Worm (Caenorhabditis elegans) whole organism, L1 larva: ENCODE results near the gene W01B6.4.
A peak's percentile ranks its signal among the peaks of the same experiment; 100 is the strongest.

Experiments used
- C34B4.2 ChIP-seq: sonication (generic microtip); optimal IDR thresholded peaks from 2 replicates; lab custom pipeline; 2017; ENCODE audit warnings: mild to moderate bottlenecking, missing genetic modification characterization, missing compliant biosample characterization
- F16B12.6 ChIP-seq: fragments of 150-350 bp; optimal IDR thresholded peaks from 2 replicates; lab custom pipeline; 2014; ENCODE audit warnings: missing biosample characterization, missing genetic modification characterization
- alr-1 ChIP-seq: fragments of 200-800 bp; sonication (Bioruptor generic); optimal IDR thresholded peaks from 2 replicates; lab custom pipeline; 2018; ENCODE audit warnings: borderline replicate concordance, mild to moderate bottlenecking, missing genetic modification characterization, missing compliant biosample characterization
- ama-1 ChIP-seq: fragments of 150-350 bp; optimal IDR thresholded peaks from 2 replicates; lab custom pipeline; 2014
- blmp-1 ChIP-seq: fragments of 150-350 bp; optimal IDR thresholded peaks from 2 replicates; lab custom pipeline; 2014; ENCODE audit warnings: missing biosample characterization, missing genetic modification characterization
- ceh-63 ChIP-seq: fragments of 200-800 bp; sonication (Bioruptor generic); optimal IDR thresholded peaks from 2 replicates; lab custom pipeline; 2018; ENCODE audit warnings: mild to moderate bottlenecking, missing genetic modification characterization, missing compliant biosample characterization
- ces-1 ChIP-seq: fragments of 150-350 bp; optimal IDR thresholded peaks from 2 replicates; lab custom pipeline; 2014; ENCODE audit warnings: missing biosample characterization, missing genetic modification reagents, missing genetic modification characterization
- dpl-1 ChIP-seq, 3 experiments: fragments of 150-350 bp in 2 of 3; sonication (generic microtip) in 1 of 3; optimal IDR thresholded peaks; 2 replicates each; lab custom pipeline; 2014 to 2017; ENCODE audit warnings: missing biosample characterization in 3 of 3, missing genetic modification characterization in 3 of 3, missing genetic modification reagents in 3 of 3
- dsc-1 ChIP-seq: sonication (generic microtip); optimal IDR thresholded peaks from 2 replicates; lab custom pipeline; 2016; ENCODE audit warnings: mild to moderate bottlenecking, missing genetic modification characterization, missing compliant biosample characterization
- efl-1 ChIP-seq, 4 experiments: fragments of 150-350 bp; optimal IDR thresholded peaks in 3 of 4; peaks in 1 of 4; 1 replicate in 1 of 4; 2 replicates in 3 of 4; lab custom pipeline; 2014; ENCODE audit warnings: missing biosample characterization in 2 of 4, missing genetic modification characterization in 2 of 4, missing genetic modification reagents in 2 of 4
- egl-27 ChIP-seq, 2 experiments: fragments of 150-350 bp in 1 of 2; sonication (generic microtip); optimal IDR thresholded peaks; 3 replicates each; lab custom pipeline; 2017 to 2018; ENCODE audit warnings: missing biosample characterization in 2 of 2, missing genetic modification characterization in 2 of 2, missing genetic modification reagents in 2 of 2
- fkh-4 ChIP-seq: sonication (generic microtip); optimal IDR thresholded peaks from 2 replicates; lab custom pipeline; 2016; ENCODE audit warnings: missing compliant biosample characterization, missing genetic modification characterization, borderline replicate concordance
- hlh-4 ChIP-seq: sonication (generic microtip); optimal IDR thresholded peaks from 2 replicates; lab custom pipeline; 2016; ENCODE audit warnings: mild to moderate bottlenecking, missing genetic modification characterization, missing compliant biosample characterization
- isw-1 ChIP-seq: fragments of 200-800 bp; sonication (Bioruptor generic); IDR thresholded peaks from 2 replicates; pipeline ENCODE4 v1.3.6; 2022; ENCODE audit warnings: missing genetic modification characterization, missing compliant biosample characterization
- lin-13 ChIP-seq: fragments of 150-350 bp; optimal IDR thresholded peaks from 2 replicates; lab custom pipeline; 2014; ENCODE audit warnings: missing biosample characterization, missing genetic modification reagents, missing genetic modification characterization
- lin-14 ChIP-seq: fragments of 200-800 bp; sonication (Bioruptor generic); optimal IDR thresholded peaks from 2 replicates; lab custom pipeline; 2018; ENCODE audit warnings: mild to moderate bottlenecking, missing genetic modification characterization, moderate library complexity, missing compliant biosample characterization
- lin-15B ChIP-seq: fragments of 150-350 bp; sonication (generic microtip); optimal IDR thresholded peaks from 3 replicates; lab custom pipeline; 2014; ENCODE audit warnings: missing biosample characterization, missing genetic modification characterization
- mep-1 ChIP-seq: fragments of 150-350 bp; optimal IDR thresholded peaks from 2 replicates; lab custom pipeline; 2014; ENCODE audit warnings: missing biosample characterization, missing genetic modification characterization
- nhr-28 ChIP-seq: fragments of 150-350 bp; optimal IDR thresholded peaks from 2 replicates; lab custom pipeline; 2014; ENCODE audit warnings: missing biosample characterization, missing genetic modification characterization
- nhr-47 ChIP-seq: sonication (generic microtip); optimal IDR thresholded peaks from 2 replicates; lab custom pipeline; 2016; ENCODE audit warnings: mild to moderate bottlenecking, missing genetic modification characterization, moderate library complexity, missing compliant biosample characterization
- nhr-77 ChIP-seq: fragments of 150-350 bp; optimal IDR thresholded peaks from 2 replicates; lab custom pipeline; 2014; ENCODE audit warnings: missing biosample characterization, missing genetic modification characterization
- pag-3 ChIP-seq: sonication (generic microtip); optimal IDR thresholded peaks from 2 replicates; lab custom pipeline; 2017; ENCODE audit warnings: missing genetic modification characterization, mild to moderate bottlenecking, missing compliant biosample characterization, antibody characterized with exemption, borderline replicate concordance; ENCODE audit not compliant: insufficient read depth
- pqm-1 ChIP-seq: sonication (generic microtip); optimal IDR thresholded peaks from 3 replicates; lab custom pipeline; 2017; ENCODE audit warnings: missing biosample characterization, missing genetic modification characterization
- rnt-1 ChIP-seq: sonication (generic microtip); optimal IDR thresholded peaks from 2 replicates; lab custom pipeline; 2016; ENCODE audit warnings: mild to moderate bottlenecking, missing genetic modification characterization, moderate library complexity, missing compliant biosample characterization
- snpc-4 ChIP-seq: fragments of 150-350 bp; optimal IDR thresholded peaks from 2 replicates; lab custom pipeline; 2014; ENCODE audit warnings: missing biosample characterization, missing genetic modification characterization
- sptf-1 ChIP-seq: fragments of 150-350 bp; optimal IDR thresholded peaks from 2 replicates; lab custom pipeline; 2014; ENCODE audit warnings: missing biosample characterization, missing genetic modification characterization
- tbx-2 ChIP-seq: sonication (generic microtip); optimal IDR thresholded peaks from 2 replicates; lab custom pipeline; 2016; ENCODE audit warnings: missing genetic modification characterization, missing compliant biosample characterization
- unc-130 ChIP-seq: fragments of 150-350 bp; optimal IDR thresholded peaks from 2 replicates; lab custom pipeline; 2017; ENCODE audit warnings: missing biosample characterization, missing genetic modification characterization, inconsistent platforms
- unc-62 ChIP-seq: fragments of 150-350 bp; optimal IDR thresholded peaks from 2 replicates; lab custom pipeline; 2014; ENCODE audit warnings: missing biosample characterization, missing genetic modification reagents, missing genetic modification characterization
- vab-15 ChIP-seq: sonication (generic microtip); optimal IDR thresholded peaks from 2 replicates; lab custom pipeline; 2017; ENCODE audit warnings: missing genotype, mild to moderate bottlenecking, missing genetic modification characterization, missing compliant biosample characterization
- xbp-1 ChIP-seq: sonication (generic microtip); optimal IDR thresholded peaks from 2 replicates; lab custom pipeline; 2016; ENCODE audit warnings: missing genetic modification characterization, missing compliant biosample characterization
- zag-1 ChIP-seq: fragments of 150-350 bp; optimal IDR thresholded peaks from 2 replicates; lab custom pipeline; 2014; ENCODE audit warnings: missing biosample characterization, missing genetic modification characterization

Gene W01B6.4

ce11 chrIV:10046005-10046404, 29.3 kb upstream of the W01B6.4 start:
- TF ChIP-seq sptf-1 (tag; lab: Kevin White, UChicago) (no peak), nhr-28 (no peak), unc-62 (GFP tag; lab: Kevin White, UChicago) (no peak), lin-14 (GFP tag; lab: Kevin White, UChicago) (peak; percentile 14), snpc-4 (tag; lab: Kevin White, UChicago) (no peak), fkh-4 (tag; lab: Kevin White, UChicago) (peak; percentile 58), nhr-77 (tag; lab: Kevin White, UChicago) (no peak), vab-15 (no peak), isw-1 (GFP tag; lab: Robert Waterston, UW) (no peak), ama-1 (lab: Kevin White, UChicago) (no peak), lin-13 (GFP tag; lab: Kevin White, UChicago) (no peak), dsc-1 (tag; lab: Kevin White, UChicago) (peak; percentile 83), dpl-1 (GFP tag; optimal IDR thresholded peaks at IDR 0.05; lab: Kevin White, UChicago) (no peak), rnt-1 (tag; lab: Kevin White, UChicago) (no peak)

- no peak for TF ChIP-seq C34B4.2
- no peak for TF ChIP-seq lin-15B
- no peak for TF ChIP-seq alr-1 (tag; lab: Kevin White, UChicago)
- TF ChIP-seq F16B12.6 (tag; lab: Kevin White, UChicago): no peak
- no peak for TF ChIP-seq blmp-1
- TF ChIP-seq xbp-1 (tag; lab: Kevin White, UChicago): no peak
- no peak for TF ChIP-seq efl-1 (optimal IDR thresholded peaks at IDR 0.05; lab: Kevin White, UChicago)
- no peak for TF ChIP-seq efl-1 (GFP tag; optimal IDR thresholded peaks at IDR 0.05 in 1 of 2; lab: Kevin White, UChicago)
- TF ChIP-seq egl-27 (tag; optimal IDR thresholded peaks at IDR 0.05; lab: Kevin White, UChicago): no peak
- TF ChIP-seq lin-14 (GFP tag; lab: Kevin White, UChicago): no peak
- no peak for TF ChIP-seq pqm-1 (tag; lab: Kevin White, UChicago)
- TF ChIP-seq mep-1 (tag; lab: Kevin White, UChicago): no peak
- TF ChIP-seq ces-1: no peak
These were observed 28.2 kb upstream of the W01B6.4 start, which contains the start of gene T04B2.3 for ce11 chrIV:10047108-10047507. Gene T04B2.3 (plus strand): TSS chrIV:10047408.

ce11 chrIV:10048268-10048667, 27.0 kb upstream of the W01B6.4 start:
- peak; percentile 25 for TF ChIP-seq rnt-1 (tag; lab: Kevin White, UChicago)
- no peak for TF ChIP-seq hlh-4 (tag; lab: Kevin White, UChicago)
- TF ChIP-seq lin-14 (GFP tag; lab: Kevin White, UChicago): peak; percentile 72
- TF ChIP-seq efl-1 (optimal IDR thresholded peaks at IDR 0.05; lab: Kevin White, UChicago): no peak
- TF ChIP-seq efl-1 (GFP tag; optimal IDR thresholded peaks at IDR 0.05 in 1 of 2; lab: Kevin White, UChicago): peak in 1 of 2 experiments; percentile 59
- TF ChIP-seq pag-3 (tag; lab: Kevin White, UChicago): no peak
- TF ChIP-seq blmp-1: peak; percentile 18
- TF ChIP-seq tbx-2 (tag; lab: Kevin White, UChicago): no peak

ce11 chrIV:10051088-10051487, 24.2 kb upstream of the W01B6.4 start, which contains the start of gene T04B2.8:
Gene T04B2.8 (minus strand): TSS chrIV:10051188.
- TF ChIP-seq fkh-4 (tag; lab: Kevin White, UChicago) (no peak), unc-130 (tag; lab: Kevin White, UChicago) (no peak), C34B4.2 (no peak), efl-1 (optimal IDR thresholded peaks at IDR 0.05; lab: Kevin White, UChicago) (no peak), efl-1 (GFP tag; optimal IDR thresholded peaks at IDR 0.05 in 1 of 2; lab: Kevin White, UChicago) (no peak), ceh-63 (no peak)
- TF ChIP-seq, all 84 proteins: peak for 0

ce11 chrIV:10053550-10053949, 21.7 kb upstream of the W01B6.4 start, which contains the start of gene srv-12:
Gene srv-12 (minus strand): TSS chrIV:10053650.
- no peak for TF ChIP-seq nhr-47 (tag; lab: Kevin White, UChicago)
- no peak for TF ChIP-seq zag-1 (tag; lab: Kevin White, UChicago)
- TF ChIP-seq, all 84 proteins: peak for 0
